Fruit fly (Drosophila melanogaster): ENCODE data around the gene CG10300.

The CG10300 gene

DNA sequence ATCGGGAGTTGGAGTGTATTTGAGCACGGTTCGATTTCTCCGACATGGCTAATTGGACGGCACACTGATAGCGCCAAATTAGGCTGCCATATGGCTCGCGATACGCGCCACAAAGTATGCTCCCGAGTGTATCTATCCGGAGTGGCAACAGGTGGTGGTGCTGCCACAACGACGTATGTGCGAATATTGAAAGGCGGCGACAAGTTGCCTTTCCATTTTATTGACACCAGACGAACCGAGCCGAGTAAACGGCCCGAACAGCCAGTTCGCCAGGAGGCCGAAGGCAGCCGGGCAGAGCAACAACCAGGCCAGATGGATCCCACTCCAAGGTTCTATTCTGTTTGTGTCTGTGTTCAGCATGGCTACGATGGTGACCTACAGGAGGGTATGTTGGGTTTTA lies 12.5 kb upstream of the CG10300 start, which contains the start of gene prt:
Gene prt, minus strand, starts transcription at position 193 of the 400 bp plus-strand sequence.
- TF ChIP-seq Vsx2 (GFP tag; optimal IDR thresholded peaks at IDR 0.05; ENCODE audit: partially characterized antibody), result no peak
- no peak for TF ChIP-seq sage (GFP tag; optimal IDR thresholded peaks at IDR 0.05)
- TF ChIP-seq ey (GFP tag; optimal IDR thresholded peaks at IDR 0.05), result no peak
- no peak for TF ChIP-seq Mio (GFP tag; optimal IDR thresholded peaks at IDR 0.05)
- TF ChIP-seq dl (GFP tag; optimal IDR thresholded peaks at IDR 0.05; ENCODE audit: insufficient read depth in 1 of 2, partially characterized antibody in 2 of 2), result no peak
- no peak for TF ChIP-seq woc (GFP tag; optimal IDR thresholded peaks at IDR 0.05)
- TF ChIP-seq Hr83 (GFP tag; optimal IDR thresholded peaks at IDR 0.05; ENCODE audit: poor library complexity, severe bottlenecking), result no peak
- TF ChIP-seq Dif (GFP tag; optimal IDR thresholded peaks at IDR 0.05; ENCODE audit: partially characterized antibody), result no peak
- no peak for TF ChIP-seq HLH106 (tag; optimal IDR thresholded peaks at IDR 0.05)
- TF ChIP-seq usp (GFP tag; optimal IDR thresholded peaks at IDR 0.05), result no peak
- no peak for TF ChIP-seq CrebA (GFP tag; optimal IDR thresholded peaks at IDR 0.05; ENCODE audit: borderline replicate concordance)
- TF ChIP-seq dmrt93B (GFP tag; optimal IDR thresholded peaks at IDR 0.05), result no peak
- no peak for TF ChIP-seq Rel (GFP tag; optimal IDR thresholded peaks at IDR 0.05)
- no peak for TF ChIP-seq Rel (tag; optimal IDR thresholded peaks at IDR 0.05)
- no peak for TF ChIP-seq pan (optimal IDR thresholded peaks at IDR 0.05)
- no peak for TF ChIP-seq Sp1 (GFP tag; optimal IDR thresholded peaks at IDR 0.05)
- TF ChIP-seq sv (GFP tag; optimal IDR thresholded peaks at IDR 0.05), result no peak

dm6 chr3R:23700304-23700767 lies 11.0 kb upstream of the CG10300 start, which contains the start of the genes CG31468 and Gba1a:
TSS of gene CG31468 (minus strand) at chr3R:23700354.
TSS of gene Gba1a (plus strand) at chr3R:23700621.
- TF ChIP-seq h (GFP tag; optimal IDR thresholded peaks at IDR 0.05) (peak; percentile 16), br (GFP tag; optimal IDR thresholded peaks at IDR 0.05) (no peak), Vsx2 (GFP tag; optimal IDR thresholded peaks at IDR 0.05; ENCODE audit: partially characterized antibody) (peak; percentile 26)

DNA sequence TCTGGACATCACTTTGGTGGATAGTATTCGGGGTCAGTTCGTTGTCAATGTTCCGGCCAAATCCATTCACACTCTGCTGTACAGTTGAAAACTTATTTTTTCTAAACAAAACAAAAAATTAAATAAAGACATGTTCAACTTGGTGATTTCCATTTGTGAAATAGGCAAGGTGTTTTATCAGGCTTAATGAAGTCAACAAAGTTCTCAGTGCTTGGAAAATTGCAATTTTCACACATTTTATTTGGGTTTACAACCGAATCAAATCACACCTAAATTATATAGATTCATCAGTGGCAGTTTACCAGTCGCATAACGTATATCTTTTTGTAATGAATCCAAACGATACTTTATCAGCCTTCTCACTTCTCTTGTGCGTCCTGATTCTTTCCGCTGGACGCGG lies 8.9 kb upstream of the CG10300 start, which contains the start of gene Qsox4:
Gene Qsox4, plus strand, starts transcription at position 301 of the 400 bp plus-strand sequence.
- no peak for TF ChIP-seq Hnf4 (GFP tag; optimal IDR thresholded peaks at IDR 0.05)
- TF ChIP-seq usp (GFP tag; optimal IDR thresholded peaks at IDR 0.05), result no peak
- no peak for TF ChIP-seq Mio (GFP tag; optimal IDR thresholded peaks at IDR 0.05)
- no peak for TF ChIP-seq woc (GFP tag; optimal IDR thresholded peaks at IDR 0.05)
- no peak for TF ChIP-seq sv (GFP tag; optimal IDR thresholded peaks at IDR 0.05)
- no peak for TF ChIP-seq CG32264 (GFP tag; optimal IDR thresholded peaks at IDR 0.05)
- no peak for TF ChIP-seq psq (GFP tag; optimal IDR thresholded peaks at IDR 0.05)
- TF ChIP-seq lola (GFP tag; optimal IDR thresholded peaks at IDR 0.05), result no peak
- TF ChIP-seq Vsx2 (GFP tag; optimal IDR thresholded peaks at IDR 0.05; ENCODE audit: partially characterized antibody), result no peak
- TF ChIP-seq dsf (GFP tag; optimal IDR thresholded peaks at IDR 0.05; ENCODE audit: borderline replicate concordance), result no peak
- TF ChIP-seq N (GFP tag; optimal IDR thresholded peaks at IDR 0.05), result no peak
- no peak for TF ChIP-seq tai (GFP tag; optimal IDR thresholded peaks at IDR 0.05)
- no peak for TF ChIP-seq Myc (optimal IDR thresholded peaks at IDR 0.05)
- no peak for TF ChIP-seq foxo (GFP tag; optimal IDR thresholded peaks at IDR 0.05)
- TF ChIP-seq fru (GFP tag; optimal IDR thresholded peaks at IDR 0.05), result no peak
- TF ChIP-seq sage (GFP tag; optimal IDR thresholded peaks at IDR 0.05), result no peak
- no peak for TF ChIP-seq pan (optimal IDR thresholded peaks at IDR 0.05)

DNA sequence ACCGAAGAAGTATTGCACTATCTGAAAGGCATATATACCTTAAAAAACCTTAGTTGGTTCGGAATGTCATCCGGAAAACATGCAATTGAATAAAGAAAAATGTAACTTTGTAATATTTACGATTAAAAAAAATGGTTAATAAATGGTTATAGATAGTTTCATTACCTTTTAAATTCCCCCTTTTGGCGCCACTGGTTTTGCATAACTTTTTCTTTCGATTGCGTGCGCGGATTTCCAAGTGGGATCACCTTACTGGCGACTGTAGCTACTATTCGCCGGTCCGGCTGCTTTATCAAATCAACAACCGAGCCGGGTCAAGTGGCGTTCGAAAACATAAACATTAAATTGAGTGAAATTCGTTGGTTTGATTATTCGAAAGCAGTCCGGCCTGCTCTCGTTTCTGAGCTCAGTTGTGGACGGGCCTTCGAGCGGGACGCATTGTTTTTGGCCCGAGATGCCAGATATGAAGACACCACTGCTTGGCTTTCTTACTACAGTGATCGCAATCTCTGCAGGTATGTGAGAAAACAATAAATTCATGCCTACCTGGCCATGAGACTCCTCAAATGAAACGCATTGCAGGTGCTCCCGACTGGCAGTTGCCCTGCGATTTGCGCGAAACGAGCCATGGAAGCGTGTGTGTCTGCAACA lies 6.8 kb upstream of the CG10300 start, which contains the start of gene Gba1b:
Gene Gba1b, plus strand, starts transcription at position 422 of the 651 bp plus-strand sequence.
- TF ChIP-seq tai (GFP tag; optimal IDR thresholded peaks at IDR 0.05) (no peak), Dfd (GFP tag; optimal IDR thresholded peaks at IDR 0.05) (no peak), rgr (GFP tag; optimal IDR thresholded peaks at IDR 0.05) (peak; percentile 5), Jra (GFP tag; optimal IDR thresholded peaks at IDR 0.05) (no peak), Hr83 (GFP tag; optimal IDR thresholded peaks at IDR 0.05; ENCODE audit: poor library complexity, severe bottlenecking) (no peak), foxo (GFP tag; optimal IDR thresholded peaks at IDR 0.05) (peak in 1 of 2 experiments; percentile 11), Myc (optimal IDR thresholded peaks at IDR 0.05) (no peak), sv (GFP tag; optimal IDR thresholded peaks at IDR 0.05) (no peak), ey (GFP tag; optimal IDR thresholded peaks at IDR 0.05) (peak; percentile 21), CrebA (GFP tag; optimal IDR thresholded peaks at IDR 0.05; ENCODE audit: borderline replicate concordance) (no peak), h (GFP tag; optimal IDR thresholded peaks at IDR 0.05) (peak; percentile 6)
